Fruit fly (Drosophila melanogaster): ENCODE measurements around the gene Cbp20.

dm6 chr3R:18208479-18208878 is 44.0 kb downstream of the Cbp20 start, which contains the start of gene CG44158:
- TF ChIP-seq EcR (GFP tag; optimal IDR thresholded peaks at IDR 0.05) (no peak), psq (optimal IDR thresholded peaks at IDR 0.05) (no peak), Dll (optimal IDR thresholded peaks at IDR 0.05) (no peak)
